Fruit fly (Drosophila melanogaster) whole organism, prepupa: Measurements from ENCODE around the gene CG14857.

ENCODE experiments used
- Blimp-1 ChIP-seq: fragments of 200-800 bp; sonication (Bioruptor generic); optimal IDR thresholded peaks from 3 replicates; lab custom pipeline; 2017; ENCODE audit warnings: missing biosample characterization, missing genetic modification characterization, mild to moderate bottlenecking, moderate library complexity, missing genetic modification reagents
- CG10631 ChIP-seq: fragments of 200-800 bp; sonication (Bioruptor generic); optimal IDR thresholded peaks from 2 replicates; lab custom pipeline; 2016; ENCODE audit warnings: missing biosample characterization, missing genetic modification characterization
- CG10669 ChIP-seq: fragments of 200-800 bp; sonication (Bioruptor generic); optimal IDR thresholded peaks from 3 replicates; lab custom pipeline; 2018; ENCODE audit warnings: missing biosample characterization, mild to moderate bottlenecking, missing genetic modification characterization, moderate library complexity
- CG11294 ChIP-seq: fragments of 200-800 bp; sonication (Bioruptor generic); IDR thresholded peaks from 2 replicates; pipeline ENCODE4 v1.3.6; 2022; ENCODE audit warnings: missing biosample characterization, missing genetic modification characterization
- CG11902 ChIP-seq: fragments of 200-800 bp; sonication (Bioruptor generic); optimal IDR thresholded peaks from 3 replicates; lab custom pipeline; 2016; ENCODE audit warnings: missing biosample characterization, missing genetic modification characterization
- CG15336 ChIP-seq: fragments of 200-800 bp; sonication (Bioruptor generic); IDR thresholded peaks from 2 replicates; pipeline ENCODE4 v1.3.6; 2022; ENCODE audit warnings: missing biosample characterization, missing genetic modification characterization
- CG1621 ChIP-seq: fragments of 200-800 bp; sonication (Bioruptor generic); optimal IDR thresholded peaks from 3 replicates; lab custom pipeline; 2018; ENCODE audit warnings: missing biosample characterization, mild to moderate bottlenecking, missing genetic modification characterization
- CG3032 ChIP-seq: fragments of 200-800 bp; optimal IDR thresholded peaks from 2 replicates; lab custom pipeline; 2019; ENCODE audit warnings: missing biosample characterization, mild to moderate bottlenecking, missing genetic modification characterization, moderate library complexity
- CG31627 ChIP-seq: fragments of 200-800 bp; sonication (Bioruptor generic); optimal IDR thresholded peaks from 3 replicates; lab custom pipeline; 2016; ENCODE audit warnings: missing biosample characterization, missing genetic modification characterization
- CG32006 ChIP-seq: fragments of 200-800 bp; sonication (Bioruptor generic); optimal IDR thresholded peaks from 3 replicates; lab custom pipeline; 2017; ENCODE audit warnings: missing biosample characterization, mild to moderate bottlenecking, missing genetic modification characterization
- CG34406 ChIP-seq: fragments of 200-800 bp; sonication (Bioruptor generic); optimal IDR thresholded peaks from 3 replicates; lab custom pipeline; 2016; ENCODE audit warnings: missing biosample characterization, missing genetic modification characterization
- CG3919 ChIP-seq: fragments of 200-800 bp; sonication (Bioruptor generic); optimal IDR thresholded peaks from 3 replicates; lab custom pipeline; 2016; ENCODE audit warnings: missing biosample characterization, missing genetic modification characterization
- CG4318 ChIP-seq: fragments of 200-800 bp; sonication (Bioruptor generic); optimal IDR thresholded peaks from 3 replicates; lab custom pipeline; 2017; ENCODE audit warnings: missing biosample characterization, mild to moderate bottlenecking, missing genetic modification characterization
- CG6163 ChIP-seq: fragments of 200-800 bp; sonication (Bioruptor generic); IDR thresholded peaks from 3 replicates; pipeline ENCODE4 v1.3.6; 2022; ENCODE audit warnings: missing biosample characterization, missing genetic modification characterization
- CG6276 ChIP-seq: fragments of 200-800 bp; sonication (Bioruptor generic); optimal IDR thresholded peaks from 2 replicates; lab custom pipeline; 2017; ENCODE audit warnings: missing biosample characterization, mild to moderate bottlenecking, missing genetic modification characterization
- CG6792 ChIP-seq: fragments of 200-800 bp; sonication (Bioruptor generic); optimal IDR thresholded peaks from 3 replicates; lab custom pipeline; 2016; ENCODE audit warnings: missing biosample characterization, missing genetic modification characterization
- CG6808 ChIP-seq: fragments of 200-800 bp; sonication (Bioruptor generic); optimal IDR thresholded peaks from 3 replicates; lab custom pipeline; 2017; ENCODE audit warnings: missing biosample characterization, missing genetic modification characterization, mild to moderate bottlenecking, moderate library complexity, missing genetic modification reagents
- CG6854 ChIP-seq: fragments of 200-800 bp; sonication (Bioruptor generic); optimal IDR thresholded peaks from 2 replicates; lab custom pipeline; 2017; ENCODE audit warnings: missing biosample characterization, mild to moderate bottlenecking, missing genetic modification characterization
- CG7368 ChIP-seq: fragments of 200-800 bp; sonication (Bioruptor generic); optimal IDR thresholded peaks from 3 replicates; lab custom pipeline; 2016; ENCODE audit warnings: missing biosample characterization, missing genetic modification characterization
- CG8119 ChIP-seq: fragments of 200-800 bp; sonication (Bioruptor generic); IDR thresholded peaks from 3 replicates; pipeline ENCODE4 v1.3.6; 2022; ENCODE audit warnings: missing biosample characterization, missing genetic modification characterization
- CG8319 ChIP-seq: fragments of 200-800 bp; sonication (Bioruptor generic); optimal IDR thresholded peaks from 3 replicates; lab custom pipeline; 2016; ENCODE audit warnings: missing biosample characterization, missing genetic modification characterization
- CG9139 ChIP-seq: fragments of 200-800 bp; sonication (Bioruptor generic); optimal IDR thresholded peaks from 3 replicates; lab custom pipeline; 2017; ENCODE audit warnings: missing biosample characterization, mild to moderate bottlenecking, missing genetic modification characterization
- Eip75B ChIP-seq: fragments of 200-800 bp; sonication (Bioruptor generic); optimal IDR thresholded peaks from 3 replicates; lab custom pipeline; 2016; ENCODE audit warnings: missing biosample characterization, missing genetic modification characterization
- Eip93F ChIP-seq: fragments of 200-800 bp; sonication (Bioruptor generic); optimal IDR thresholded peaks from 2 replicates; lab custom pipeline; 2016; ENCODE audit warnings: missing biosample characterization, mild to moderate bottlenecking, missing genetic modification characterization
- Gug ChIP-seq: fragments of 200-800 bp; sonication (Bioruptor generic); IDR thresholded peaks from 2 replicates; pipeline ENCODE4 v1.3.6; 2022; ENCODE audit warnings: missing biosample characterization, missing genetic modification characterization
- OdsH ChIP-seq: fragments of 200-800 bp; sonication (Bioruptor generic); optimal IDR thresholded peaks from 3 replicates; lab custom pipeline; 2016; ENCODE audit warnings: missing biosample characterization, missing genetic modification characterization
- Smox ChIP-seq: fragments of 200-800 bp; sonication (Bioruptor generic); optimal IDR thresholded peaks from 3 replicates; lab custom pipeline; 2016; ENCODE audit warnings: missing biosample characterization, missing genetic modification characterization
- Sox102F ChIP-seq: fragments of 200-800 bp; sonication (Bioruptor generic); optimal IDR thresholded peaks from 2 replicates; lab custom pipeline; 2016; ENCODE audit warnings: missing biosample characterization, mild to moderate bottlenecking, missing genetic modification characterization
- Sox14 ChIP-seq: fragments of 200-800 bp; sonication (Bioruptor generic); optimal IDR thresholded peaks from 3 replicates; lab custom pipeline; 2016; ENCODE audit warnings: missing biosample characterization, missing genetic modification characterization
- Sox15 ChIP-seq: fragments of 200-800 bp; sonication (Bioruptor generic); optimal IDR thresholded peaks from 3 replicates; lab custom pipeline; 2016; ENCODE audit warnings: missing biosample characterization, missing genetic modification characterization
- acj6 ChIP-seq: fragments of 200-800 bp; sonication (Bioruptor generic); optimal IDR thresholded peaks from 3 replicates; lab custom pipeline; 2016; ENCODE audit warnings: missing biosample characterization, missing genetic modification characterization
- cyc ChIP-seq: fragments of 200-800 bp; sonication (Bioruptor generic); optimal IDR thresholded peaks from 3 replicates; lab custom pipeline; 2016; ENCODE audit warnings: missing biosample characterization, missing genetic modification characterization
- dac ChIP-seq: fragments of 200-800 bp; sonication (Bioruptor generic); optimal IDR thresholded peaks from 2 replicates; lab custom pipeline; 2017; ENCODE audit warnings: missing biosample characterization, mild to moderate bottlenecking, missing genetic modification characterization
- dsx ChIP-seq: fragments of 200-800 bp; optimal IDR thresholded peaks from 3 replicates; lab custom pipeline; 2019; ENCODE audit warnings: missing biosample characterization, mild to moderate bottlenecking, missing genetic modification characterization, moderate library complexity; ENCODE audit not compliant: poor library complexity, severe bottlenecking
- eg ChIP-seq: fragments of 200-800 bp; sonication (Bioruptor generic); IDR thresholded peaks from 3 replicates; pipeline ENCODE4 v1.3.6; 2022; ENCODE audit warnings: missing biosample characterization, missing genetic modification characterization
- esn ChIP-seq: fragments of 200-800 bp; sonication (Bioruptor generic); optimal IDR thresholded peaks from 2 replicates; lab custom pipeline; 2016; ENCODE audit warnings: missing biosample characterization, mild to moderate bottlenecking, missing genetic modification characterization, moderate library complexity
- fd85E ChIP-seq: fragments of 200-800 bp; sonication (Bioruptor generic); optimal IDR thresholded peaks from 3 replicates; lab custom pipeline; 2016; ENCODE audit warnings: missing biosample characterization, missing genetic modification characterization
- lz ChIP-seq: fragments of 200-800 bp; sonication (Bioruptor generic); optimal IDR thresholded peaks from 3 replicates; lab custom pipeline; 2016; ENCODE audit warnings: missing biosample characterization, missing genetic modification characterization
- net ChIP-seq: fragments of 200-800 bp; sonication (Bioruptor generic); optimal IDR thresholded peaks from 3 replicates; lab custom pipeline; 2016; ENCODE audit warnings: missing biosample characterization, missing genetic modification characterization
- pdm3 ChIP-seq: fragments of 200-800 bp; sonication (Bioruptor generic); optimal IDR thresholded peaks from 3 replicates; lab custom pipeline; 2016; ENCODE audit warnings: missing biosample characterization, missing genetic modification characterization
- spab ChIP-seq: fragments of 200-800 bp; sonication (Bioruptor generic); optimal IDR thresholded peaks from 2 replicates; lab custom pipeline; 2017; ENCODE audit warnings: missing biosample characterization, mild to moderate bottlenecking, missing genetic modification characterization, missing genetic modification reagents
- svp ChIP-seq: fragments of 200-800 bp; sonication (Bioruptor generic); peaks from one replicate; lab custom pipeline; 2016; ENCODE audit warnings: missing biosample characterization, missing genetic modification characterization
- topi ChIP-seq: fragments of 200-800 bp; sonication (Bioruptor generic); optimal IDR thresholded peaks from 3 replicates; lab custom pipeline; 2016; ENCODE audit warnings: missing biosample characterization, missing genetic modification characterization
- vri ChIP-seq: fragments of 200-800 bp; sonication (Bioruptor generic); optimal IDR thresholded peaks from 3 replicates; lab custom pipeline; 2016; ENCODE audit warnings: missing biosample characterization, mild to moderate bottlenecking, missing genetic modification characterization

CG14857 gene

dm6 chr3R:14754806-14755488 lies 46.6 kb upstream of the CG14857 start (continued):
- TF ChIP-seq CG6808 (GFP tag; lab: Kevin White, UChicago) (no peak), CG3919 (GFP tag; lab: Kevin White, UChicago) (peak; percentile 66), CG8119 (GFP tag; lab: Robert Waterston, UW) (0 out of 3 replicates have a peak, but pooled peaks have one; percentile 39), fd85E (GFP tag; lab: Kevin White, UChicago) (peak; percentile 46), dsx (GFP tag; lab: Kevin White, UChicago) (no peak), CG1621 (tag; lab: Kevin White, UChicago) (no peak), Sox14 (GFP tag; lab: Kevin White, UChicago) (peak; percentile 58), vri (GFP tag; lab: Kevin White, UChicago) (peak; percentile 69), Sox15 (GFP tag; lab: Kevin White, UChicago) (peak; percentile 32), CG11902 (peak; percentile 59), CG34406 (GFP tag; lab: Kevin White, UChicago) (peak; percentile 66), eg (peak; percentile 78; the same call in 2 of the 3 replicates), topi (peak; percentile 82), CG11294 (GFP tag; lab: Robert Waterston, UW) (no peak), Gug (peak; percentile 22; the same call in 1 of the 2 replicates), CG3032 (tag; lab: Kevin White, UChicago) (no peak), CG31627 (GFP tag; lab: Kevin White, UChicago) (peak; percentile 73)
- TF ChIP-seq, all 60 proteins: peak for 42

DNA sequence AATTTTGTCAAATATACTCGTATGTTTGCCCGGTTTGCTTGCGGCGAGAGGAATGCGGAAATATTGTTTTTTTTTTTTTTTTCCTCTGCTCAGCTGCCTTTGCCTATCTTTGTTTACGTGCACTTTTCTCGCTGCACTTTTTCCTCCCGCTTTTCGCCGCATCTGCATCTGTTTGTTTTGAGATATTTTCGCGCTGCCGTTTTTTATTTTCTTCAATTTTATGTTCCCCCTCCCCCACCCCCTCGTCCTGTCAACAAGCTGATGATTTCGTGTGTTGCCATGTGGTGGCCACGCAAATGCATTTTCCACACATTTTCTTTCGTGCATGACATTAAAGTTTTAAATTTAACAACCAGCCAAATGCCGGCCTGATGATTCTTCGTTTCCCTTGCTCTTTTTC lies 45.5 kb upstream of the CG14857 start:
- TF ChIP-seq svp (GFP tag; lab: Kevin White, UChicago) (peak; percentile 83), net (GFP tag; lab: Kevin White, UChicago) (peak; percentile 36), Sox14 (GFP tag; lab: Kevin White, UChicago) (no peak), lz (GFP tag; lab: Kevin White, UChicago) (no peak), dsx (GFP tag; lab: Kevin White, UChicago) (no peak), CG9139 (no peak), CG6163 (GFP tag; lab: Robert Waterston, UW) (peak; percentile 28; the same call in 1 of the 3 replicates), eg (peak; percentile 33; the same call in 1 of the 3 replicates), Sox102F (GFP tag; lab: Kevin White, UChicago) (no peak)

DNA sequence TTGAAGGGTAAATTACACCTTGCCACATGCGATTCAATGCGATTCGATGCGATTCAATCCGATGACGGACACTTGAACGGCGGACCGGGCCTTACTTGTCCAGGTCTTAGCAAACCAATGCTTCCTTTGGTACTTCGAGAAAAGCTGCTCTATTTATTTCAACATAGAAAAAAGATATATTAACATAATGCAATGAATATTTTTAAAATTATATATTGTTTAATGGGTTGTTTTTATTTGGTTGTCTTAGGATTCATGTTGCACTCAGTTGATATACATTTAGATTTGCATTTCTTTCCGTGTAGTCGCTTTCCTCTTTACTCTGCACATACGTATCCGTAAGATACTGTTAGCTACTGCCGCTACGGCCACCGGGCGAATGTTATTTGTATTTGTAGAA lies 43.2 kb upstream of the CG14857 start:
- TF ChIP-seq Sox15 (GFP tag; lab: Kevin White, UChicago) = no peak
- TF ChIP-seq CG10669 = no peak
- TF ChIP-seq acj6 (GFP tag; lab: Kevin White, UChicago) = no peak
- no peak for TF ChIP-seq vri (GFP tag; lab: Kevin White, UChicago)
- TF ChIP-seq OdsH = peak; percentile 39
- TF ChIP-seq lz (GFP tag; lab: Kevin White, UChicago) = no peak
- TF ChIP-seq CG3919 (GFP tag; lab: Kevin White, UChicago) = peak; percentile 10
- TF ChIP-seq Smox = no peak
- no peak for TF ChIP-seq esn
- peak; percentile 73 for TF ChIP-seq CG6276 (GFP tag; lab: Kevin White, UChicago)
- TF ChIP-seq Eip93F = no peak
- no peak for TF ChIP-seq Eip75B
- no peak for TF ChIP-seq cyc (GFP tag; lab: Kevin White, UChicago)
- TF ChIP-seq CG7368 = no peak
- TF ChIP-seq CG11902 = no peak
- no peak for TF ChIP-seq CG9139
- no peak for TF ChIP-seq CG6792 (GFP tag; lab: Kevin White, UChicago)
- no peak for TF ChIP-seq CG34406 (GFP tag; lab: Kevin White, UChicago)
- no peak for TF ChIP-seq CG10631
- TF ChIP-seq CG15336 (GFP tag; lab: Robert Waterston, UW) = peak; percentile 86
- TF ChIP-seq eg = peak; percentile 87
- peak; percentile 70 for TF ChIP-seq CG32006 (GFP tag; lab: Kevin White, UChicago)
- no peak for TF ChIP-seq Blimp-1
- TF ChIP-seq CG6808 (GFP tag; lab: Kevin White, UChicago) = no peak
- no peak for TF ChIP-seq CG6163 (GFP tag; lab: Robert Waterston, UW)
- TF ChIP-seq pdm3 (GFP tag; lab: Kevin White, UChicago) = peak; percentile 26
- TF ChIP-seq CG8119 (GFP tag; lab: Robert Waterston, UW) = peak; percentile 79
- TF ChIP-seq CG6854 (GFP tag; lab: Kevin White, UChicago) = no peak
- peak; percentile 12 for TF ChIP-seq CG4318 (GFP tag; lab: Kevin White, UChicago)
- TF ChIP-seq spab = no peak
- no peak for TF ChIP-seq CG8319
- no peak for TF ChIP-seq dsx (GFP tag; lab: Kevin White, UChicago)
- no peak for TF ChIP-seq CG1621 (tag; lab: Kevin White, UChicago)
- TF ChIP-seq dac = no peak
